Worm (Caenorhabditis elegans) whole organism, L2 larva: Measurements from ENCODE around the gene spin-3.
A peak's percentile ranks its signal among the peaks of the same experiment; 100 is the strongest.

Experiments used
- C34F6.9 ChIP-seq: fragments of 150-350 bp; optimal IDR thresholded peaks from 2 replicates; lab custom pipeline; 2014; ENCODE audit warnings: missing biosample characterization, missing genetic modification characterization
- F13H6.1 ChIP-seq: sonication (generic microtip); optimal IDR thresholded peaks from 2 replicates; lab custom pipeline; 2016; ENCODE audit warnings: missing genetic modification characterization, missing compliant biosample characterization
- R02D3.7 ChIP-seq: fragments of 150-350 bp; optimal IDR thresholded peaks from 2 replicates; lab custom pipeline; 2014; ENCODE audit warnings: missing biosample characterization, missing genetic modification characterization
- Y55F3AM.14 ChIP-seq: fragments of 200-800 bp; sonication (Bioruptor generic); optimal IDR thresholded peaks from 2 replicates; lab custom pipeline; 2018; ENCODE audit warnings: mild to moderate bottlenecking, missing genetic modification characterization, missing compliant biosample characterization
- ZK546.5 ChIP-seq: sonication (generic microtip); optimal IDR thresholded peaks from 2 replicates; lab custom pipeline; 2017; ENCODE audit warnings: missing biosample characterization, missing genetic modification characterization
- alr-1 ChIP-seq: fragments of 150-350 bp; optimal IDR thresholded peaks from 2 replicates; lab custom pipeline; 2014; ENCODE audit warnings: missing biosample characterization, missing genetic modification characterization
- aly-2 ChIP-seq: fragments of 150-350 bp; optimal IDR thresholded peaks from 2 replicates; lab custom pipeline; 2014; ENCODE audit warnings: missing biosample characterization, missing genetic modification characterization
- ama-1 ChIP-seq: fragments of 150-350 bp; optimal IDR thresholded peaks from 2 replicates; lab custom pipeline; 2018; ENCODE audit warnings: inconsistent platforms
- blmp-1 ChIP-seq: sonication (generic microtip); optimal IDR thresholded peaks from 2 replicates; lab custom pipeline; 2017; ENCODE audit warnings: missing genetic modification characterization, mild to moderate bottlenecking, missing compliant biosample characterization, antibody characterized with exemption, moderate library complexity; ENCODE audit not compliant: insufficient read depth
- ceh-16 ChIP-seq: fragments of 150-350 bp; optimal IDR thresholded peaks from 2 replicates; lab custom pipeline; 2014; ENCODE audit warnings: missing biosample characterization, missing genetic modification characterization
- ceh-82 ChIP-seq: fragments of 150-350 bp; optimal IDR thresholded peaks from 2 replicates; lab custom pipeline; 2014; ENCODE audit warnings: missing biosample characterization, missing genetic modification characterization
- crh-2 ChIP-seq: sonication (generic microtip); optimal IDR thresholded peaks from 2 replicates; lab custom pipeline; 2017; ENCODE audit warnings: missing biosample characterization, missing genetic modification characterization
- dmd-4 ChIP-seq: sonication (generic microtip); optimal IDR thresholded peaks from 2 replicates; lab custom pipeline; 2017; ENCODE audit warnings: missing biosample characterization, missing genetic modification characterization
- egl-27 ChIP-seq: sonication (generic microtip); optimal IDR thresholded peaks from 3 replicates; lab custom pipeline; 2017; ENCODE audit warnings: missing biosample characterization, missing genetic modification reagents, missing genetic modification characterization
- elt-1 ChIP-seq: fragments of 150-350 bp; optimal IDR thresholded peaks from 2 replicates; lab custom pipeline; 2014; ENCODE audit warnings: missing biosample characterization, missing genetic modification characterization
- elt-3 ChIP-seq: sonication (generic microtip); optimal IDR thresholded peaks from 2 replicates; lab custom pipeline; 2017; ENCODE audit warnings: missing biosample characterization, missing genetic modification characterization
- fos-1 ChIP-seq: fragments of 150-350 bp; optimal IDR thresholded peaks from 2 replicates; lab custom pipeline; 2014; ENCODE audit warnings: missing biosample characterization, missing genetic modification characterization
- gmeb-1 ChIP-seq: fragments of 150-350 bp; optimal IDR thresholded peaks from 2 replicates; lab custom pipeline; 2014; ENCODE audit warnings: missing biosample characterization, missing genetic modification characterization
- lin-11 ChIP-seq: fragments of 150-350 bp; sonication (generic microtip); optimal IDR thresholded peaks from 2 replicates; lab custom pipeline; 2014; ENCODE audit warnings: missing biosample characterization, missing genetic modification characterization, inconsistent platforms, mixed read lengths
- lin-13 ChIP-seq: fragments of 150-350 bp; optimal IDR thresholded peaks from 2 replicates; lab custom pipeline; 2014; ENCODE audit warnings: missing biosample characterization, missing genetic modification reagents, missing genetic modification characterization
- lin-39 ChIP-seq: fragments of 150-350 bp; optimal IDR thresholded peaks from 2 replicates; lab custom pipeline; 2014; ENCODE audit warnings: missing biosample characterization, missing genetic modification reagents, missing genetic modification characterization
- lsy-2 ChIP-seq, 2 experiments: fragments of 150-350 bp in 1 of 2; sonication (generic microtip) in 1 of 2; optimal IDR thresholded peaks; 2 replicates each; lab custom pipeline; 2014 to 2017; ENCODE audit warnings: missing biosample characterization in 2 of 2, missing genetic modification characterization in 2 of 2
- mab-5 ChIP-seq: fragments of 150-350 bp; optimal IDR thresholded peaks from 2 replicates; lab custom pipeline; 2014; ENCODE audit warnings: missing biosample characterization, missing genetic modification characterization
- mbf-1 ChIP-seq: sonication (generic microtip); optimal IDR thresholded peaks from 2 replicates; lab custom pipeline; 2017; ENCODE audit warnings: missing biosample characterization, missing genetic modification characterization
- nhr-10 ChIP-seq: sonication (generic microtip); optimal IDR thresholded peaks from 2 replicates; lab custom pipeline; 2017; ENCODE audit warnings: missing biosample characterization, missing genetic modification characterization
- nhr-11 ChIP-seq: fragments of 150-350 bp; optimal IDR thresholded peaks from 2 replicates; lab custom pipeline; 2014; ENCODE audit warnings: missing biosample characterization, missing genetic modification characterization
- nhr-12 ChIP-seq: fragments of 150-350 bp; optimal IDR thresholded peaks from 2 replicates; lab custom pipeline; 2014; ENCODE audit warnings: missing biosample characterization, missing genetic modification characterization
- nhr-129 ChIP-seq: fragments of 150-350 bp; optimal IDR thresholded peaks from 2 replicates; lab custom pipeline; 2014; ENCODE audit warnings: missing biosample characterization, missing genetic modification characterization
- nhr-21 ChIP-seq: fragments of 150-350 bp; optimal IDR thresholded peaks from 2 replicates; lab custom pipeline; 2014; ENCODE audit warnings: missing biosample characterization, missing genetic modification characterization
- nhr-23 ChIP-seq: fragments of 150-350 bp; optimal IDR thresholded peaks from 2 replicates; lab custom pipeline; 2014; ENCODE audit warnings: missing biosample characterization, missing genetic modification reagents, missing genetic modification characterization
- nhr-237 ChIP-seq: fragments of 150-350 bp; optimal IDR thresholded peaks from 2 replicates; lab custom pipeline; 2014; ENCODE audit warnings: missing biosample characterization, missing genetic modification characterization
- nhr-25 ChIP-seq: fragments of 150-350 bp; sonication (generic microtip); optimal IDR thresholded peaks from 3 replicates; lab custom pipeline; 2014; ENCODE audit warnings: missing biosample characterization, missing genetic modification characterization
- nhr-6 ChIP-seq: fragments of 150-350 bp; optimal IDR thresholded peaks from 2 replicates; lab custom pipeline; 2014; ENCODE audit warnings: missing biosample characterization, missing genetic modification characterization
- nhr-77 ChIP-seq: fragments of 150-350 bp; optimal IDR thresholded peaks from 2 replicates; lab custom pipeline; 2014; ENCODE audit warnings: missing biosample characterization, missing genetic modification characterization
- peb-1 ChIP-seq: fragments of 150-350 bp; optimal IDR thresholded peaks from 2 replicates; lab custom pipeline; 2014; ENCODE audit warnings: missing biosample characterization, missing genetic modification characterization
- sem-4 ChIP-seq: fragments of 150-350 bp; optimal IDR thresholded peaks from 2 replicates; lab custom pipeline; 2014; ENCODE audit warnings: missing biosample characterization, missing genetic modification reagents, missing genetic modification characterization
- skn-1 ChIP-seq: sonication (generic microtip); optimal IDR thresholded peaks from 2 replicates; lab custom pipeline; 2017; ENCODE audit warnings: missing biosample characterization, missing genetic modification characterization
- sma-3 ChIP-seq: sonication (generic microtip); optimal IDR thresholded peaks from 2 replicates; lab custom pipeline; 2016; ENCODE audit warnings: missing genetic modification reagents, missing genetic modification characterization, missing compliant biosample characterization
- sma-9 ChIP-seq, 2 experiments: fragments of 150-350 bp in 1 of 2; sonication (generic microtip) in 1 of 2; optimal IDR thresholded peaks; 2 replicates each; lab custom pipeline; 2014 to 2016; ENCODE audit warnings: missing genetic modification characterization in 2 of 2, mild to moderate bottlenecking in 1 of 2, missing biosample characterization in 1 of 2, missing compliant biosample characterization in 1 of 2, missing genetic modification reagents in 1 of 2, moderate library complexity in 1 of 2
- snpc-4 ChIP-seq: fragments of 150-350 bp; optimal IDR thresholded peaks from 2 replicates; lab custom pipeline; 2014; ENCODE audit warnings: missing biosample characterization, missing genetic modification characterization
- unc-39 ChIP-seq: fragments of 150-350 bp; optimal IDR thresholded peaks from 2 replicates; lab custom pipeline; 2014; ENCODE audit warnings: missing biosample characterization, missing genetic modification characterization
- unc-62 ChIP-seq: fragments of 150-350 bp; optimal IDR thresholded peaks from 2 replicates; lab custom pipeline; 2014; ENCODE audit warnings: missing biosample characterization, missing genetic modification reagents, missing genetic modification characterization
- ztf-1 ChIP-seq: fragments of 200-800 bp; sonication (Bioruptor generic); conservative IDR thresholded peaks from 2 replicates; pipeline ENCODE4 v1.3.6; 2022; ENCODE audit warnings: missing genetic modification characterization, missing compliant biosample characterization
- ztf-11 ChIP-seq: sonication (generic microtip); optimal IDR thresholded peaks from 2 replicates; lab custom pipeline; 2017; ENCODE audit warnings: missing biosample characterization, missing genetic modification characterization

The spin-3 gene

ce11 chrX:13141440-13141839 is 11.4 kb downstream of the spin-3 start, which contains the start of gene F09A5.3 (continued):
- TF ChIP-seq R02D3.7 (tag; lab: Kevin White, UChicago) (no peak), fos-1 (tag; lab: Kevin White, UChicago) (peak; percentile 61), unc-62 (no peak), Y55F3AM.14 (GFP tag; lab: Kevin White, UChicago) (no peak), unc-39 (no peak), sma-3 (peak; percentile 35), blmp-1 (tag; lab: Kevin White, UChicago) (peak; percentile 58), C34F6.9 (tag; lab: Kevin White, UChicago) (peak; percentile 41), ztf-11 (tag; lab: Kevin White, UChicago) (no peak), ceh-82 (tag; lab: Kevin White, UChicago) (no peak), gmeb-1 (tag; lab: Kevin White, UChicago) (peak; percentile 31), lin-13 (no peak), dmd-4 (tag; lab: Kevin White, UChicago) (no peak), mbf-1 (tag; lab: Kevin White, UChicago) (no peak), snpc-4 (tag; lab: Kevin White, UChicago) (no peak), nhr-10 (tag; lab: Kevin White, UChicago) (no peak), ZK546.5 (tag; lab: Kevin White, UChicago) (no peak), nhr-21 (tag; lab: Kevin White, UChicago) (peak; percentile 84), skn-1 (tag; lab: Kevin White, UChicago) (no peak), peb-1 (tag; lab: Kevin White, UChicago) (no peak)
- TF ChIP-seq, all 48 proteins: peak for 15

ce11 chrX:13143236-13143635 is 13.2 kb downstream of the spin-3 start:
- TF ChIP-seq ztf-1 (GFP tag; lab: Robert Waterston, UW) = no peak
- TF ChIP-seq nhr-129 (tag; lab: Kevin White, UChicago) = peak; percentile 13
- TF ChIP-seq nhr-77 (tag; lab: Kevin White, UChicago) = no peak
- TF ChIP-seq elt-1 (tag; lab: Kevin White, UChicago) = no peak
- no peak for TF ChIP-seq peb-1 (tag; lab: Kevin White, UChicago)
- no peak for TF ChIP-seq dmd-4 (tag; lab: Kevin White, UChicago)
- no peak for TF ChIP-seq ceh-82 (tag; lab: Kevin White, UChicago)

- peak; percentile 45 for TF ChIP-seq mab-5 (tag; lab: Kevin White, UChicago)
- TF ChIP-seq lsy-2 (tag; optimal IDR thresholded peaks at IDR 0.05; lab: Kevin White, UChicago) = peak in 1 of 2 experiments; percentile 50
- no peak for TF ChIP-seq peb-1 (tag; lab: Kevin White, UChicago)
- peak; percentile 20 for TF ChIP-seq nhr-6 (tag; lab: Kevin White, UChicago)
- peak; percentile 39 for TF ChIP-seq blmp-1 (tag; lab: Kevin White, UChicago)
- no peak for TF ChIP-seq lin-11 (tag; lab: Kevin White, UChicago)
- peak; percentile 63 for TF ChIP-seq sma-3
- TF ChIP-seq unc-62 = no peak
- TF ChIP-seq ZK546.5 (tag; lab: Kevin White, UChicago) = no peak
- TF ChIP-seq R02D3.7 (tag; lab: Kevin White, UChicago) = no peak
- no peak for TF ChIP-seq nhr-10 (tag; lab: Kevin White, UChicago)
- no peak for TF ChIP-seq nhr-237 (tag; lab: Kevin White, UChicago)
- TF ChIP-seq lin-39 (tag; lab: Kevin White, UChicago) = no peak
- peak; percentile 47 for TF ChIP-seq crh-2
- TF ChIP-seq lin-13 = peak; percentile 4
- no peak for TF ChIP-seq elt-3 (tag; lab: Kevin White, UChicago)
- TF ChIP-seq aly-2 (tag; lab: Kevin White, UChicago) = no peak
- no peak for TF ChIP-seq nhr-12
- TF ChIP-seq elt-1 (tag; lab: Kevin White, UChicago) = no peak
- TF ChIP-seq egl-27 (tag; lab: Kevin White, UChicago) = peak; percentile 38
- peak; percentile 80 for TF ChIP-seq ama-1 (lab: Kevin White, UChicago)
- no peak for TF ChIP-seq unc-39
- TF ChIP-seq nhr-25 (tag; lab: Kevin White, UChicago) = peak; percentile 57
- TF ChIP-seq mbf-1 (tag; lab: Kevin White, UChicago) = no peak
- peak; percentile 90 for TF ChIP-seq F13H6.1 (tag; lab: Kevin White, UChicago)
- no peak for TF ChIP-seq snpc-4 (tag; lab: Kevin White, UChicago)
- no peak for TF ChIP-seq nhr-11
- peak; percentile 61 for TF ChIP-seq nhr-129 (tag; lab: Kevin White, UChicago)
- TF ChIP-seq fos-1 (tag; lab: Kevin White, UChicago) = peak; percentile 34
- no peak for TF ChIP-seq dmd-4 (tag; lab: Kevin White, UChicago)
- TF ChIP-seq sem-4 (tag; lab: Kevin White, UChicago) = peak; percentile 70
- no peak for TF ChIP-seq nhr-23 (tag; lab: Kevin White, UChicago)
- TF ChIP-seq sma-9 (GFP tag; optimal IDR thresholded peaks at IDR 0.05; lab: Kevin White, UChicago) = peak; percentile 64
- no peak for TF ChIP-seq sma-9 (tag; optimal IDR thresholded peaks at IDR 0.05; lab: Kevin White, UChicago)
- peak; percentile 24 for TF ChIP-seq ceh-16 (tag; lab: Kevin White, UChicago)
- no peak for TF ChIP-seq ztf-1 (GFP tag; lab: Robert Waterston, UW)
- TF ChIP-seq ceh-82 (tag; lab: Kevin White, UChicago) = no peak
- no peak for TF ChIP-seq alr-1
- no peak for TF ChIP-seq ztf-11 (tag; lab: Kevin White, UChicago)
- no peak for TF ChIP-seq nhr-21 (tag; lab: Kevin White, UChicago)
Observed at ce11 chrX:13143762-13144732, 14.0 kb downstream of the spin-3 start.
